Worm (Caenorhabditis elegans) whole organism, L1 larva: Measurements from ENCODE around the gene sri-21.
"Not testable (repeated sequence)": the region's sequence is repeated elsewhere in the genome, so short reads cannot be mapped to it uniquely, and the experiment has no call there.

Experiments used
- C04F5.9 ChIP-seq: sonication (generic microtip); optimal IDR thresholded peaks from 2 replicates; lab custom pipeline; 2016; ENCODE audit warnings: missing genetic modification characterization, missing compliant biosample characterization
- C34B4.2 ChIP-seq: sonication (generic microtip); optimal IDR thresholded peaks from 2 replicates; lab custom pipeline; 2017; ENCODE audit warnings: mild to moderate bottlenecking, missing genetic modification characterization, missing compliant biosample characterization
- Y116A8C.19 ChIP-seq: sonication (generic microtip); optimal IDR thresholded peaks from 2 replicates; lab custom pipeline; 2016; ENCODE audit warnings: missing compliant biosample characterization, missing genetic modification characterization, borderline replicate concordance
- aha-1 ChIP-seq: fragments of 150-350 bp; optimal IDR thresholded peaks from 2 replicates; lab custom pipeline; 2014; ENCODE audit warnings: missing biosample characterization, missing genetic modification characterization
- ama-1 ChIP-seq: fragments of 150-350 bp; optimal IDR thresholded peaks from 2 replicates; lab custom pipeline; 2014
- blmp-1 ChIP-seq: fragments of 150-350 bp; optimal IDR thresholded peaks from 2 replicates; lab custom pipeline; 2014; ENCODE audit warnings: missing biosample characterization, missing genetic modification characterization
- ceh-63 ChIP-seq: fragments of 200-800 bp; sonication (Bioruptor generic); optimal IDR thresholded peaks from 2 replicates; lab custom pipeline; 2018; ENCODE audit warnings: mild to moderate bottlenecking, missing genetic modification characterization, missing compliant biosample characterization
- ceh-82 ChIP-seq, 3 experiments: fragments of 150-350 bp in 1 of 3; sonication (generic microtip) in 2 of 3; optimal IDR thresholded peaks; 2 replicates each; lab custom pipeline; 2014 to 2017; ENCODE audit warnings: missing biosample characterization in 3 of 3, missing genetic modification characterization in 3 of 3
- ceh-90 ChIP-seq: sonication (generic microtip); optimal IDR thresholded peaks from 2 replicates; lab custom pipeline; 2016; ENCODE audit warnings: missing genetic modification characterization, missing compliant biosample characterization
- ces-1 ChIP-seq: fragments of 150-350 bp; optimal IDR thresholded peaks from 2 replicates; lab custom pipeline; 2014; ENCODE audit warnings: missing biosample characterization, missing genetic modification reagents, missing genetic modification characterization
- efl-1 ChIP-seq, 4 experiments: fragments of 150-350 bp; optimal IDR thresholded peaks in 3 of 4; peaks in 1 of 4; 1 replicate in 1 of 4; 2 replicates in 3 of 4; lab custom pipeline; 2014; ENCODE audit warnings: missing biosample characterization in 2 of 4, missing genetic modification characterization in 2 of 4, missing genetic modification reagents in 2 of 4
- egl-27 ChIP-seq, 2 experiments: fragments of 150-350 bp in 1 of 2; sonication (generic microtip); optimal IDR thresholded peaks; 3 replicates each; lab custom pipeline; 2017 to 2018; ENCODE audit warnings: missing biosample characterization in 2 of 2, missing genetic modification characterization in 2 of 2, missing genetic modification reagents in 2 of 2
- fkh-10 ChIP-seq: sonication (generic microtip); optimal IDR thresholded peaks from 2 replicates; lab custom pipeline; 2017; ENCODE audit warnings: missing biosample characterization, missing genetic modification reagents, missing genetic modification characterization
- hlh-4 ChIP-seq: sonication (generic microtip); optimal IDR thresholded peaks from 2 replicates; lab custom pipeline; 2016; ENCODE audit warnings: mild to moderate bottlenecking, missing genetic modification characterization, missing compliant biosample characterization
- hpl-2 ChIP-seq: fragments of 150-350 bp; optimal IDR thresholded peaks from 2 replicates; lab custom pipeline; 2014; ENCODE audit warnings: missing biosample characterization, missing genetic modification reagents, missing genetic modification characterization
- lin-15B ChIP-seq: fragments of 150-350 bp; sonication (generic microtip); optimal IDR thresholded peaks from 3 replicates; lab custom pipeline; 2014; ENCODE audit warnings: missing biosample characterization, missing genetic modification characterization
- mab-9 ChIP-seq: fragments of 200-800 bp; sonication (Bioruptor generic); IDR thresholded peaks from 2 replicates; pipeline ENCODE4 v1.3.6; 2022; ENCODE audit warnings: missing genetic modification reagents, missing genetic modification characterization, missing compliant biosample characterization
- mef-2 ChIP-seq: fragments of 150-350 bp; optimal IDR thresholded peaks from 2 replicates; lab custom pipeline; 2014; ENCODE audit warnings: missing biosample characterization, missing genetic modification characterization
- mep-1 ChIP-seq: fragments of 150-350 bp; optimal IDR thresholded peaks from 2 replicates; lab custom pipeline; 2014; ENCODE audit warnings: missing biosample characterization, missing genetic modification characterization
- nhr-19 ChIP-seq: fragments of 200-800 bp; sonication (Bioruptor generic); conservative IDR thresholded peaks from 2 replicates; pipeline ENCODE4 v1.3.6; 2022; ENCODE audit warnings: missing genetic modification characterization, missing compliant biosample characterization
- nhr-20 ChIP-seq: sonication (generic microtip); optimal IDR thresholded peaks from 2 replicates; lab custom pipeline; 2016; ENCODE audit warnings: mild to moderate bottlenecking, missing genetic modification characterization, missing compliant biosample characterization
- nhr-71 ChIP-seq: sonication (generic microtip); optimal IDR thresholded peaks from 2 replicates; lab custom pipeline; 2016; ENCODE audit warnings: mild to moderate bottlenecking, missing genetic modification characterization, moderate library complexity, missing compliant biosample characterization
- nhr-76 ChIP-seq: sonication (generic microtip); optimal IDR thresholded peaks from 2 replicates; lab custom pipeline; 2017; ENCODE audit warnings: missing biosample characterization, missing genetic modification characterization
- nhr-84 ChIP-seq: sonication (generic microtip); optimal IDR thresholded peaks from 2 replicates; lab custom pipeline; 2017; ENCODE audit warnings: missing biosample characterization, missing genetic modification characterization
- pag-3 ChIP-seq: sonication (generic microtip); optimal IDR thresholded peaks from 2 replicates; lab custom pipeline; 2017; ENCODE audit warnings: missing genetic modification characterization, mild to moderate bottlenecking, missing compliant biosample characterization, antibody characterized with exemption, borderline replicate concordance; ENCODE audit not compliant: insufficient read depth
- pax-3 ChIP-seq: fragments of 200-800 bp; sonication (Bioruptor generic); optimal IDR thresholded peaks from 2 replicates; lab custom pipeline; 2018; ENCODE audit warnings: mild to moderate bottlenecking, missing genetic modification characterization, moderate library complexity, missing compliant biosample characterization
- sptf-1 ChIP-seq: fragments of 150-350 bp; optimal IDR thresholded peaks from 2 replicates; lab custom pipeline; 2014; ENCODE audit warnings: missing biosample characterization, missing genetic modification characterization
- swsn-7 ChIP-seq: sonication (generic microtip); optimal IDR thresholded peaks from 2 replicates; lab custom pipeline; 2016; ENCODE audit warnings: missing genetic modification characterization, missing compliant biosample characterization
- tbx-2 ChIP-seq: sonication (generic microtip); optimal IDR thresholded peaks from 2 replicates; lab custom pipeline; 2016; ENCODE audit warnings: missing genetic modification characterization, missing compliant biosample characterization
- unc-130 ChIP-seq: fragments of 150-350 bp; optimal IDR thresholded peaks from 2 replicates; lab custom pipeline; 2017; ENCODE audit warnings: missing biosample characterization, missing genetic modification characterization, inconsistent platforms
- unc-30 ChIP-seq: sonication (generic microtip); optimal IDR thresholded peaks from 2 replicates; lab custom pipeline; 2017; ENCODE audit warnings: missing biosample characterization, missing genetic modification characterization
- unc-62 ChIP-seq: fragments of 150-350 bp; optimal IDR thresholded peaks from 2 replicates; lab custom pipeline; 2014; ENCODE audit warnings: missing biosample characterization, missing genetic modification reagents, missing genetic modification characterization
- unc-86 ChIP-seq: sonication (generic microtip); optimal IDR thresholded peaks from 2 replicates; lab custom pipeline; 2016; ENCODE audit warnings: missing genetic modification characterization, missing compliant biosample characterization
- unc-98 ChIP-seq: fragments of 200-800 bp; sonication (Bioruptor generic); IDR thresholded peaks from 2 replicates; pipeline ENCODE4 v1.3.6; 2022; ENCODE audit warnings: missing genetic modification characterization, missing compliant biosample characterization
- vab-15 ChIP-seq: sonication (generic microtip); optimal IDR thresholded peaks from 2 replicates; lab custom pipeline; 2017; ENCODE audit warnings: missing genotype, mild to moderate bottlenecking, missing genetic modification characterization, missing compliant biosample characterization
- zag-1 ChIP-seq: fragments of 150-350 bp; optimal IDR thresholded peaks from 2 replicates; lab custom pipeline; 2014; ENCODE audit warnings: missing biosample characterization, missing genetic modification characterization
- ztf-4 ChIP-seq: fragments of 150-350 bp; optimal IDR thresholded peaks from 2 replicates; lab custom pipeline; 2014; ENCODE audit warnings: missing biosample characterization, missing genetic modification characterization

sri-21 gene

DNA sequence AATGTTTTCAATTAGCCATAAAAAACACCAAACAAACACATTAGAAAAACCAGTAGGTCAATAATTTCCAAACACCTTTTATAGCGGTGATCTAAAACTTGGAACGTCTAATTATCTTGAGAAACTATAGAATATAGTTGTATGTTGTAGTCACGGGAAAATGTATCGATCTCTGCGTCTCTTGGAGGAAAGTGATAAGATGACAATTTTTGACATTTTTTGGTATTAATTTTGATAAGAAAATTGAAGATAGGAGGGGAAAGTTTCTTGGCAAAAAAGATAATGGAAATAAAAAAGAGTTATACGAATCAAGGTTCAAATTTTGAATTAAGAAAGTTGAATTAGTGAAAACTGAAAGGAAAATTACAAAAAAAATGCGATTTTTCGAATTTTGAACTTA, 43.9 kb upstream of the sri-21 start (continued):
- TF ChIP-seq nhr-71 (no peak), vab-15 (no peak), nhr-19 (GFP tag; lab: Robert Waterston, UW) (no peak), unc-98 (GFP tag; lab: Robert Waterston, UW) (no peak), pag-3 (tag; lab: Kevin White, UChicago) (no peak), Y116A8C.19 (tag; lab: Kevin White, UChicago) (no peak), ceh-90 (tag; lab: Kevin White, UChicago) (no peak), unc-130 (tag; lab: Kevin White, UChicago) (no peak), sptf-1 (tag; lab: Kevin White, UChicago) (no peak), ceh-63 (GFP tag; lab: Kevin White, UChicago) (no peak), ces-1 (GFP tag; lab: Kevin White, UChicago) (no peak), zag-1 (tag; lab: Kevin White, UChicago) (no peak), unc-62 (GFP tag; lab: Kevin White, UChicago) (no peak), C04F5.9 (tag; lab: Kevin White, UChicago) (no peak), pax-3 (tag; lab: Kevin White, UChicago) (no peak), mef-2 (tag; lab: Kevin White, UChicago) (no peak), C34B4.2 (tag; lab: Kevin White, UChicago) (no peak), nhr-84 (tag; lab: Kevin White, UChicago) (no peak), hpl-2 (no peak), blmp-1 (tag; lab: Kevin White, UChicago) (peak; percentile 86), aha-1 (tag; lab: Kevin White, UChicago) (no peak), ceh-82 (tag; optimal IDR thresholded peaks at IDR 0.05; lab: Kevin White, UChicago) (no peak), efl-1 (optimal IDR thresholded peaks at IDR 0.05; lab: Kevin White, UChicago) (no peak), efl-1 (GFP tag; optimal IDR thresholded peaks at IDR 0.05 in 1 of 2; lab: Kevin White, UChicago) (no peak), ztf-4 (tag; lab: Kevin White, UChicago) (no peak)

DNA sequence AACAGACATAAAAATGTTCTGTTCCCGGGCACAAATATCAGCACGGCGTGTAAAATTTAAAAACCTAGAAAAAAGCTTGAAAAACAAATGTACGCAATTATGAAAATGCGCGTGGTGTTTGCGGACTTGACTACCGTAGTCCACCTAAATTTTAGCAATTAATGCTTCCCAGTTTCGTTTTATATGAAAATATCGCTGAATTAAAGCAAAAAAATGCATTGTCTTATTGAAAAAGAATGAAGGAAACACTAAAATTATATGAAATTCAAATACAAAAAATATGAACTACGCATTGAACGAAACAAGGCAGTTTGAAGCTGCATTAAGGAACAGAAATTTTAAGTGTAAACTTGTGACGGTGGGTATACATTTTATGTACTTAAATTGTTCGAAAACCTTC, 43.4 kb upstream of the sri-21 start, which contains the start of gene ugt-64:
Gene ugt-64 (minus strand): TSS at position 101 of the 400 bp plus-strand sequence.
- TF ChIP-seq swsn-7 (tag; lab: Kevin White, UChicago); ceh-82 (tag; optimal IDR thresholded peaks at IDR 0.05; lab: Kevin White, UChicago); unc-30 (tag; lab: Kevin White, UChicago): not testable (repeated sequence)

DNA sequence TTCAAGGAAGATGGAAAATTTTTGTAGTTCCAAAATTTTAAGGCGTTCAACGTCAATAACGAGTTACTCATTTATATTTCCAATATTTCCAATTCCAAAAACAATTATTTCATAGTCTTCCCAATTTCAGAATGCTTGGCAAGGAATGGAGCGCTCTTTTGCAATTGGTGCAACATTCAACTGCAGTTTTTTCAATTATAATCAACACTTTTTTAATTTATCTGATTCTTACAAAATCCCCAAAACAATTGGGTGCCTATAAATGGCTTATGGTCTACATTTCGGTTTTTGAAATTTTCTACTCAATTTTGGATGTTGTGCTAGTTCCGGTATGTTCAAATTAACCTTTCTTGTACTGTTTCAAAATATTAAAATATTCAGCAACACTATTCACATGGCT, 42.0 kb upstream of the sri-21 start, which contains the start of gene str-225:
Gene str-225 (plus strand): TSS at position 132 of the 400 bp plus-strand sequence.
- TF ChIP-seq ces-1 (GFP tag; lab: Kevin White, UChicago) (no peak), nhr-76 (tag; lab: Kevin White, UChicago) (no peak), mab-9 (GFP tag; lab: Robert Waterston, UW) (no peak), ama-1 (no peak), mef-2 (tag; lab: Kevin White, UChicago) (no peak), nhr-20 (no peak), tbx-2 (tag; lab: Kevin White, UChicago) (no peak), aha-1 (tag; lab: Kevin White, UChicago) (no peak), egl-27 (tag; optimal IDR thresholded peaks at IDR 0.05; lab: Kevin White, UChicago) (no peak), ceh-82 (tag; optimal IDR thresholded peaks at IDR 0.05; lab: Kevin White, UChicago) (no peak), ceh-63 (GFP tag; lab: Kevin White, UChicago) (no peak), fkh-10 (GFP tag; lab: Kevin White, UChicago) (no peak), hlh-4 (tag; lab: Kevin White, UChicago) (no peak), ztf-4 (tag; lab: Kevin White, UChicago) (no peak)

- TF ChIP-seq unc-86 (tag; lab: Kevin White, UChicago) (no peak), lin-15B (tag; lab: Kevin White, UChicago) (no peak), ceh-63 (GFP tag; lab: Kevin White, UChicago) (no peak), nhr-76 (tag; lab: Kevin White, UChicago) (no peak), mep-1 (tag; lab: Kevin White, UChicago) (no peak)
Observed at ce11 chrV:3509878-3510277, 39.8 kb upstream of the sri-21 start, which contains the start of gene str-228. TSS of gene str-228 (plus strand) at chrV:3510178.
